Worm (Caenorhabditis elegans): ENCODE measurements around the gene srd-70.

- TF ChIP-seq flt-1 (GFP tag; IDR thresholded peaks at IDR 0.05) (no peak), scrt-1 (GFP tag; IDR thresholded peaks at IDR 0.05) (no peak), pes-1 (GFP tag; IDR thresholded peaks at IDR 0.05) (no peak), tbx-11 (GFP tag; IDR thresholded peaks at IDR 0.05) (no peak), ama-1 (optimal IDR thresholded peaks at IDR 0.05) (no peak), hnd-1 (tag; optimal IDR thresholded peaks at IDR 0.05) (no peak), ceh-36 (tag; optimal IDR thresholded peaks at IDR 0.05) (no peak), tra-4 (tag; optimal IDR thresholded peaks at IDR 0.05) (no peak), ets-7 (tag; optimal IDR thresholded peaks at IDR 0.05) (no peak), aly-1 (tag; optimal IDR thresholded peaks at IDR 0.05) (no peak), B0310.2 (tag; optimal IDR thresholded peaks at IDR 0.05) (no peak), hmbx-1 (tag; optimal IDR thresholded peaks at IDR 0.05) (no peak), hmg-4 (GFP tag; optimal IDR thresholded peaks at IDR 0.05) (no peak), ceh-13 (GFP tag; optimal IDR thresholded peaks at IDR 0.05) (no peak)
Observed at ce11 chrV:20470385-20470784, 16.5 kb downstream of the srd-70 start, which contains the start of gene B0250.8.
